Fruit fly (Drosophila melanogaster) whole organism, embryonic: ENCODE data around the gene Dpm1.

Source experiments
- Adf1 ChIP-seq: fragments of 200-800 bp; sonication (Bioruptor generic); IDR thresholded peaks from 2 replicates; pipeline ENCODE4 v1.3.6; 2022; ENCODE audit warnings: missing biosample characterization, missing genetic modification characterization
- CG10366 ChIP-seq: fragments of 200-800 bp; sonication (Bioruptor generic); IDR thresholded peaks from 2 replicates; pipeline ENCODE4 v1.3.6; 2022; ENCODE audit warnings: missing biosample characterization, missing genetic modification characterization
- CG10654 ChIP-seq: fragments of 200-800 bp; sonication (Bioruptor generic); optimal IDR thresholded peaks from 2 replicates; lab custom pipeline; 2016; ENCODE audit warnings: missing biosample characterization, missing genetic modification characterization
- CG11456 ChIP-seq: fragments of 200-800 bp; sonication (Bioruptor generic); IDR thresholded peaks from 3 replicates; pipeline ENCODE4 v1.3.6; 2022; ENCODE audit warnings: missing biosample characterization, missing genetic modification characterization
- CG12071 ChIP-seq: fragments of 200-800 bp; sonication (Bioruptor generic); optimal IDR thresholded peaks from 3 replicates; lab custom pipeline; 2018; ENCODE audit warnings: missing biosample characterization, mild to moderate bottlenecking, missing genetic modification characterization
- CG12155 ChIP-seq: fragments of 200-800 bp; sonication (Bioruptor generic); optimal IDR thresholded peaks from 3 replicates; lab custom pipeline; 2016; ENCODE audit warnings: missing biosample characterization, missing genetic modification characterization
- CG14965 ChIP-seq: fragments of 200-800 bp; sonication (Bioruptor generic); optimal IDR thresholded peaks from 2 replicates; lab custom pipeline; 2016; ENCODE audit warnings: missing biosample characterization, missing genetic modification characterization, borderline replicate concordance
- CG15601 ChIP-seq: fragments of 200-800 bp; sonication (Bioruptor generic); optimal IDR thresholded peaks from 3 replicates; lab custom pipeline; 2019; ENCODE audit warnings: missing biosample characterization, mild to moderate bottlenecking, missing genetic modification characterization, moderate library complexity
- CG3065 ChIP-seq: fragments of 200-800 bp; sonication (Bioruptor generic); optimal IDR thresholded peaks from 2 replicates; lab custom pipeline; 2016; ENCODE audit warnings: missing biosample characterization, missing genetic modification characterization
- CG31224 ChIP-seq: fragments of 200-800 bp; sonication (Bioruptor generic); IDR thresholded peaks from 2 replicates; pipeline ENCODE4 v1.3.6; 2022; ENCODE audit warnings: missing biosample characterization, missing genetic modification characterization
- CG4424 ChIP-seq: fragments of 200-800 bp; sonication (Bioruptor generic); optimal IDR thresholded peaks from 3 replicates; lab custom pipeline; 2016; ENCODE audit warnings: missing biosample characterization, missing genetic modification characterization
- CG4730 ChIP-seq: fragments of 200-800 bp; sonication (Bioruptor generic); IDR thresholded peaks from 2 replicates; pipeline ENCODE4 v1.3.6; 2022; ENCODE audit warnings: missing biosample characterization, missing genetic modification characterization
- CG6683 ChIP-seq: fragments of 200-800 bp; sonication (Bioruptor generic); optimal IDR thresholded peaks from 2 replicates; lab custom pipeline; 2017; ENCODE audit warnings: missing biosample characterization, mild to moderate bottlenecking, missing genetic modification characterization, missing genetic modification reagents
- CG7556 ChIP-seq: fragments of 200-800 bp; sonication (Bioruptor generic); optimal IDR thresholded peaks from 2 replicates; lab custom pipeline; 2017; ENCODE audit warnings: missing biosample characterization, mild to moderate bottlenecking, missing genetic modification characterization
- CG8281 ChIP-seq: fragments of 200-800 bp; sonication (Bioruptor generic); optimal IDR thresholded peaks from 2 replicates; lab custom pipeline; 2018; ENCODE audit warnings: missing biosample characterization, mild to moderate bottlenecking, missing genetic modification characterization, moderate library complexity
- Chrac-16 ChIP-seq: fragments of 200-800 bp; sonication (Bioruptor generic); optimal IDR thresholded peaks from 3 replicates; lab custom pipeline; 2016; ENCODE audit warnings: missing biosample characterization, missing genetic modification characterization
- D ChIP-seq, 2 experiments: fragments of 200-800 bp in 1 of 2; fragments of >200 bp in 1 of 2; sonication (Bioruptor generic) in 1 of 2; optimal IDR thresholded peaks; 2 replicates in 1 of 2; 3 replicates in 1 of 2; lab custom pipeline; 2017; ENCODE audit warnings: mild to moderate bottlenecking in 1 of 2, missing biosample characterization in 1 of 2, missing genetic modification characterization in 1 of 2, missing genetic modification reagents in 1 of 2
- Dad ChIP-seq: fragments of 200-800 bp; sonication (Bioruptor generic); optimal IDR thresholded peaks from 3 replicates; lab custom pipeline; 2016; ENCODE audit warnings: missing biosample characterization, missing genetic modification characterization
- Dip3 ChIP-seq: fragments of 200-800 bp; sonication (Bioruptor generic); optimal IDR thresholded peaks from 3 replicates; lab custom pipeline; 2016; ENCODE audit warnings: missing biosample characterization, missing genetic modification characterization
- Doc2 ChIP-seq: fragments of 200-800 bp; sonication (Bioruptor generic); IDR thresholded peaks from 2 replicates; pipeline ENCODE4 v1.3.6; 2022; ENCODE audit warnings: missing biosample characterization, missing genetic modification characterization
- Dp ChIP-seq: fragments of 200-800 bp; sonication (Bioruptor generic); optimal IDR thresholded peaks from 2 replicates; lab custom pipeline; 2018; ENCODE audit warnings: missing biosample characterization, mild to moderate bottlenecking, missing genetic modification characterization, moderate library complexity
- Eip74EF ChIP-seq, 2 experiments: fragments of 200-800 bp in 1 of 2; fragments of >200 bp in 1 of 2; sonication (Bioruptor generic) in 1 of 2; optimal IDR thresholded peaks; 2 replicates each; lab custom pipeline; 2017 to 2019; ENCODE audit warnings: missing biosample characterization in 2 of 2, missing genetic modification characterization in 2 of 2, mild to moderate bottlenecking in 1 of 2, moderate library complexity in 1 of 2
- Hey ChIP-seq: fragments of 200-800 bp; sonication (Bioruptor generic); optimal IDR thresholded peaks from 3 replicates; lab custom pipeline; 2018; ENCODE audit warnings: missing biosample characterization, mild to moderate bottlenecking, missing genetic modification characterization
- Hsf ChIP-seq: fragments of 200-800 bp; sonication (Bioruptor generic); optimal IDR thresholded peaks from 3 replicates; lab custom pipeline; 2016; ENCODE audit warnings: missing biosample characterization, missing genetic modification characterization
- Ptx1 ChIP-seq: fragments of 200-800 bp; sonication (Bioruptor generic); IDR thresholded peaks from 2 replicates; pipeline ENCODE4 v1.3.6; 2022; ENCODE audit warnings: missing biosample characterization, missing genetic modification characterization
- Six4 ChIP-seq: fragments of 200-800 bp; sonication (Bioruptor generic); optimal IDR thresholded peaks from 2 replicates; lab custom pipeline; 2016; ENCODE audit warnings: missing biosample characterization, missing genetic modification characterization
- Xrp1 ChIP-seq: fragments of 200-800 bp; sonication (Bioruptor generic); IDR thresholded peaks from 2 replicates; pipeline ENCODE4 v1.3.6; 2022; ENCODE audit warnings: missing biosample characterization, missing genetic modification characterization
- ap ChIP-seq: fragments of 200-800 bp; sonication (Bioruptor generic); IDR thresholded peaks from 2 replicates; pipeline ENCODE4 v1.3.6; 2022; ENCODE audit warnings: missing biosample characterization, missing genetic modification characterization
- cg ChIP-seq: fragments of 200-800 bp; sonication (Bioruptor generic); optimal IDR thresholded peaks from 3 replicates; lab custom pipeline; 2019; ENCODE audit warnings: missing biosample characterization, mild to moderate bottlenecking, missing genetic modification characterization, moderate library complexity
- chinmo ChIP-seq: fragments of 200-800 bp; sonication (Bioruptor generic); IDR thresholded peaks from 4 replicates; pipeline ENCODE4 v1.3.6; 2022; ENCODE audit warnings: missing biosample characterization, missing genetic modification characterization; ENCODE audit not compliant: partially characterized antibody
- crc ChIP-seq: fragments of 200-800 bp; sonication (Bioruptor generic); optimal IDR thresholded peaks from 2 replicates; lab custom pipeline; 2016; ENCODE audit warnings: missing biosample characterization, missing genetic modification characterization
- emc ChIP-seq: fragments of 200-800 bp; sonication (Bioruptor generic); optimal IDR thresholded peaks from 2 replicates; lab custom pipeline; 2016; ENCODE audit warnings: missing biosample characterization, missing genetic modification characterization
- fd96Cb ChIP-seq: fragments of 200-800 bp; sonication (Bioruptor generic); optimal IDR thresholded peaks from 2 replicates; lab custom pipeline; 2018; ENCODE audit warnings: missing biosample characterization, mild to moderate bottlenecking, missing genetic modification characterization, moderate library complexity
- hbn ChIP-seq: fragments of 200-800 bp; sonication (Bioruptor generic); IDR thresholded peaks from 2 replicates; pipeline ENCODE4 v1.3.6; 2022; ENCODE audit warnings: missing biosample characterization, missing genetic modification characterization; ENCODE audit not compliant: partially characterized antibody
- kay ChIP-seq: fragments of 200-800 bp; sonication (Bioruptor generic); optimal IDR thresholded peaks from 2 replicates; lab custom pipeline; 2016; ENCODE audit warnings: missing biosample characterization, missing genetic modification characterization
- lab ChIP-seq: fragments of 200-800 bp; sonication (Bioruptor generic); optimal IDR thresholded peaks from 3 replicates; lab custom pipeline; 2017; ENCODE audit warnings: missing biosample characterization, missing genetic modification characterization, mild to moderate bottlenecking, moderate library complexity, missing genetic modification reagents
- lmd ChIP-seq: fragments of 200-800 bp; sonication (Bioruptor generic); IDR thresholded peaks from 2 replicates; pipeline ENCODE4 v1.3.6; 2022; ENCODE audit warnings: missing biosample characterization, missing genetic modification characterization
- lola ChIP-seq, 3 experiments: fragments of >200 bp in 2 of 3; fragments of 200-800 bp in 1 of 3; sonication (Bioruptor generic) in 1 of 3; optimal IDR thresholded peaks; 2 replicates each; lab custom pipeline; 2017 to 2019; ENCODE audit warnings: missing biosample characterization in 3 of 3, missing genetic modification characterization in 3 of 3, mild to moderate bottlenecking in 1 of 3, moderate library complexity in 1 of 3
- maf-S ChIP-seq: fragments of 200-800 bp; sonication (Bioruptor generic); optimal IDR thresholded peaks from 2 replicates; lab custom pipeline; 2016; ENCODE audit warnings: missing biosample characterization, missing genetic modification characterization
- nerfin-1 ChIP-seq: fragments of 200-800 bp; sonication (Bioruptor generic); optimal IDR thresholded peaks from 3 replicates; lab custom pipeline; 2019; ENCODE audit warnings: missing biosample characterization, mild to moderate bottlenecking, missing genetic modification characterization, moderate library complexity
- nerfin-2 ChIP-seq: fragments of 200-800 bp; sonication (Bioruptor generic); IDR thresholded peaks from 2 replicates; pipeline ENCODE4 v1.3.6; 2022; ENCODE audit warnings: missing biosample characterization, missing genetic modification characterization; ENCODE audit not compliant: partially characterized antibody
- otp ChIP-seq: fragments of 200-800 bp; sonication (Bioruptor generic); IDR thresholded peaks from 3 replicates; pipeline ENCODE4, ENCODE4 v1.3.6; 2022; ENCODE audit warnings: missing biosample characterization, missing genetic modification characterization
- phol ChIP-seq: fragments of 200-800 bp; sonication (Bioruptor generic); optimal IDR thresholded peaks from 3 replicates; lab custom pipeline; 2018; ENCODE audit warnings: missing biosample characterization, mild to moderate bottlenecking, missing genetic modification characterization, moderate library complexity
- pzg ChIP-seq: fragments of 200-800 bp; sonication (Bioruptor generic); optimal IDR thresholded peaks from 3 replicates; lab custom pipeline; 2018; ENCODE audit warnings: missing biosample characterization, mild to moderate bottlenecking, missing genetic modification characterization, moderate library complexity
- ranshi ChIP-seq: fragments of 200-800 bp; sonication (Bioruptor generic); IDR thresholded peaks from 2 replicates; pipeline ENCODE4 v1.3.6; 2022; ENCODE audit warnings: missing biosample characterization, missing genetic modification characterization
- trem ChIP-seq: fragments of 200-800 bp; optimal IDR thresholded peaks from 3 replicates; lab custom pipeline; 2019; ENCODE audit warnings: missing biosample characterization, mild to moderate bottlenecking, missing genetic modification characterization, moderate library complexity
- yki ChIP-seq: fragments of >200 bp; optimal IDR thresholded peaks from 3 replicates; lab custom pipeline; 2018

Dpm1 gene

dm6 chr2L:19517154-19517814 is 8.9 kb downstream of the Dpm1 start, which contains the start of gene Hasp (continued):
- TF ChIP-seq Ptx1 (GFP tag; lab: Robert Waterston, UW): peak; percentile 51
- peak; percentile 53; the same call in 1 of the 2 replicates for TF ChIP-seq hbn (GFP tag; lab: Robert Waterston, UW)
- no peak for TF ChIP-seq lab (GFP tag; lab: Kevin White, UChicago)
- TF ChIP-seq CG10654 (GFP tag; lab: Kevin White, UChicago): peak; percentile 62
- peak; percentile 2 for TF ChIP-seq CG3065 (GFP tag; lab: Kevin White, UChicago)
- peak; percentile 40 for TF ChIP-seq nerfin-1 (tag; lab: Kevin White, UChicago)
- TF ChIP-seq Dp (GFP tag; lab: Kevin White, UChicago): peak; percentile 7
- TF ChIP-seq Xrp1 (GFP tag; lab: Robert Waterston, UW): peak; percentile 67
- no peak for TF ChIP-seq maf-S (GFP tag; lab: Kevin White, UChicago)
- no peak for TF ChIP-seq D (optimal IDR thresholded peaks at IDR 0.05; lab: Kevin White, UChicago)
- peak; percentile 44 for TF ChIP-seq D (GFP tag; optimal IDR thresholded peaks at IDR 0.05; lab: Kevin White, UChicago)
- peak; percentile 12 for TF ChIP-seq kay (GFP tag; lab: Kevin White, UChicago)
- TF ChIP-seq cg (GFP tag; lab: Kevin White, UChicago): peak; percentile 89
- TF ChIP-seq fd96Cb (tag; lab: Kevin White, UChicago): peak; percentile 69
- peak in 1 of 2 experiments; percentile 67 for TF ChIP-seq Eip74EF (GFP tag; optimal IDR thresholded peaks at IDR 0.05; lab: Kevin White, UChicago)
- peak; percentile 28 for TF ChIP-seq CG7556 (GFP tag; lab: Kevin White, UChicago)
- peak; percentile 77 for TF ChIP-seq Six4 (GFP tag; lab: Kevin White, UChicago)
- peak; percentile 46 for TF ChIP-seq CG4424
- no peak for TF ChIP-seq CG8281 (tag; lab: Kevin White, UChicago)
- TF ChIP-seq CG4730 (GFP tag; lab: Robert Waterston, UW): no peak
- TF ChIP-seq pzg (GFP tag; lab: Kevin White, UChicago): peak; percentile 16
- TF ChIP-seq lmd (GFP tag; lab: Robert Waterston, UW): peak; percentile 58; the same call in 1 of the 2 replicates
- TF ChIP-seq CG14965 (GFP tag; lab: Kevin White, UChicago): no peak
- TF ChIP-seq Doc2 (GFP tag; lab: Robert Waterston, UW): no peak
- peak; percentile 18 for TF ChIP-seq Dad (GFP tag; lab: Kevin White, UChicago)
- TF ChIP-seq CG12071: no peak
- no peak for TF ChIP-seq emc (GFP tag; lab: Kevin White, UChicago)
- TF ChIP-seq otp (GFP tag; lab: Robert Waterston, UW): no peak
- TF ChIP-seq Hsf (GFP tag; lab: Kevin White, UChicago): peak; percentile 18
- TF ChIP-seq Dip3: peak; percentile 28
- TF ChIP-seq Hey: no peak
- TF ChIP-seq Adf1 (GFP tag; lab: Robert Waterston, UW): no peak
- TF ChIP-seq ap (GFP tag; lab: Robert Waterston, UW): peak; percentile 50
- TF ChIP-seq Chrac-16 (GFP tag; lab: Kevin White, UChicago): peak; percentile 40
- peak; percentile 14 for TF ChIP-seq CG12155 (GFP tag; lab: Kevin White, UChicago)
- peak; percentile 33 for TF ChIP-seq trem (tag; lab: Kevin White, UChicago)
- TF ChIP-seq CG11456: peak; percentile 60; the same call in 2 of the 3 replicates
- TF ChIP-seq crc (GFP tag; lab: Kevin White, UChicago): no peak
- TF ChIP-seq CG31224 (GFP tag; lab: Robert Waterston, UW): peak; percentile 50; the same call in 1 of the 2 replicates
- peak; percentile 33; the same call in 1 of the 2 replicates for TF ChIP-seq ranshi (GFP tag; lab: Robert Waterston, UW)
- TF ChIP-seq CG6683 (GFP tag; lab: Kevin White, UChicago): peak; percentile 10
- TF ChIP-seq lola (GFP tag; optimal IDR thresholded peaks at IDR 0.05; lab: Kevin White, UChicago): peak in 1 of 3 experiments; percentile 38
- TF ChIP-seq CG15601 (tag; lab: Kevin White, UChicago): peak; percentile 17
- peak; percentile 63 for TF ChIP-seq phol
- peak; percentile 72; the same call in 1 of the 4 replicates for TF ChIP-seq chinmo (GFP tag; lab: Robert Waterston, UW)
- no peak for TF ChIP-seq yki (lab: Kevin White, UChicago)
- peak; percentile 17; the same call in 1 of the 2 replicates for TF ChIP-seq CG10366 (GFP tag; lab: Robert Waterston, UW)
- peak; percentile 90 for TF ChIP-seq nerfin-2 (GFP tag; lab: Robert Waterston, UW)
